Fruit fly (Drosophila melanogaster) whole organism, pupa: ENCODE results near the gene CG15742.

ENCODE experiments used
- CG10348 ChIP-seq: fragments of 200-800 bp; sonication (Bioruptor generic); IDR thresholded peaks from 2 replicates; pipeline ENCODE4 v1.3.6; 2022; ENCODE audit warnings: missing biosample characterization, missing genetic modification characterization
- CG12605 ChIP-seq: fragments of 200-800 bp; sonication (Bioruptor generic); IDR thresholded peaks from 2 replicates; pipeline ENCODE4 v1.3.6; 2022; ENCODE audit warnings: missing biosample characterization, missing genetic modification characterization
- CG13204 ChIP-seq: fragments of 200-800 bp; sonication (Bioruptor generic); optimal IDR thresholded peaks from 2 replicates; lab custom pipeline; 2018; ENCODE audit warnings: missing biosample characterization, mild to moderate bottlenecking, missing genetic modification characterization, moderate library complexity
- CG14655 ChIP-seq: fragments of 200-800 bp; sonication (Bioruptor generic); optimal IDR thresholded peaks from 3 replicates; lab custom pipeline; 2017; ENCODE audit warnings: mild to moderate bottlenecking, missing biosample characterization, missing genetic modification reagents, missing genetic modification characterization
- CG15710 ChIP-seq: fragments of 200-800 bp; sonication (Bioruptor generic); optimal IDR thresholded peaks from 2 replicates; lab custom pipeline; 2018; ENCODE audit warnings: missing biosample characterization, mild to moderate bottlenecking, missing genetic modification characterization, moderate library complexity
- CG17806 ChIP-seq: fragments of 200-800 bp; sonication (Bioruptor generic); optimal IDR thresholded peaks from 2 replicates; lab custom pipeline; 2018; ENCODE audit warnings: missing biosample characterization, mild to moderate bottlenecking, missing genetic modification characterization, moderate library complexity
- CG32121 ChIP-seq: fragments of 200-800 bp; sonication (Bioruptor generic); IDR thresholded peaks from 2 replicates; pipeline ENCODE4 v1.3.6; 2022; ENCODE audit warnings: missing biosample characterization, missing genetic modification characterization
- CG34367 ChIP-seq: fragments of 200-800 bp; sonication (Bioruptor generic); optimal IDR thresholded peaks from 2 replicates; lab custom pipeline; 2018; ENCODE audit warnings: missing biosample characterization, mild to moderate bottlenecking, missing genetic modification characterization
- CG4496 ChIP-seq: fragments of 200-800 bp; sonication (Bioruptor generic); IDR thresholded peaks from 3 replicates; pipeline ENCODE4 v1.3.6; 2022; ENCODE audit warnings: missing biosample characterization, missing genetic modification characterization
- CG8159 ChIP-seq: fragments of 200-800 bp; sonication (Bioruptor generic); optimal IDR thresholded peaks from 3 replicates; lab custom pipeline; 2018; ENCODE audit warnings: missing biosample characterization, mild to moderate bottlenecking, missing genetic modification characterization, moderate library complexity
- CG8301 ChIP-seq: fragments of 200-800 bp; sonication (Bioruptor generic); optimal IDR thresholded peaks from 2 replicates; lab custom pipeline; 2018; ENCODE audit warnings: missing biosample characterization, mild to moderate bottlenecking, missing genetic modification characterization
- CG9948 ChIP-seq: fragments of 200-800 bp; sonication (Bioruptor generic); optimal IDR thresholded peaks from 2 replicates; lab custom pipeline; 2018; ENCODE audit warnings: missing biosample characterization, mild to moderate bottlenecking, missing genetic modification characterization, moderate library complexity
- D1 ChIP-seq: fragments of 200-800 bp; sonication (Bioruptor generic); optimal IDR thresholded peaks from 2 replicates; lab custom pipeline; 2018; ENCODE audit warnings: missing biosample characterization, mild to moderate bottlenecking, missing genetic modification characterization, moderate library complexity
- EcR ChIP-seq: fragments of 200-800 bp; sonication (Bioruptor generic); optimal IDR thresholded peaks from 3 replicates; lab custom pipeline; 2019; ENCODE audit warnings: missing biosample characterization, missing genetic modification characterization, mild to moderate bottlenecking, moderate library complexity, missing genetic modification reagents
- Ets98B ChIP-seq: fragments of 200-800 bp; sonication (Bioruptor generic); IDR thresholded peaks from 2 replicates; pipeline ENCODE4 v1.3.6; 2022; ENCODE audit warnings: missing biosample characterization, missing genetic modification characterization
- Pif1A ChIP-seq: fragments of 200-800 bp; sonication (Bioruptor generic); optimal IDR thresholded peaks from 3 replicates; lab custom pipeline; 2016; ENCODE audit warnings: missing biosample characterization, missing genetic modification characterization
- Pif1B ChIP-seq: fragments of 200-800 bp; sonication (Bioruptor generic); optimal IDR thresholded peaks from 3 replicates; lab custom pipeline; 2016; ENCODE audit warnings: missing biosample characterization, missing genetic modification characterization
- Snoo ChIP-seq: fragments of 200-800 bp; sonication (Bioruptor generic); optimal IDR thresholded peaks from 3 replicates; lab custom pipeline; 2017; ENCODE audit warnings: missing biosample characterization, mild to moderate bottlenecking, missing genetic modification characterization, inconsistent platforms
- fd96Ca ChIP-seq: fragments of 200-800 bp; sonication (Bioruptor generic); IDR thresholded peaks from 3 replicates; pipeline ENCODE4 v1.3.6; 2022; ENCODE audit warnings: missing biosample characterization, missing genetic modification characterization
- gl ChIP-seq: fragments of 200-800 bp; sonication (Bioruptor generic); optimal IDR thresholded peaks from 2 replicates; lab custom pipeline; 2018; ENCODE audit warnings: missing biosample characterization, mild to moderate bottlenecking, missing genetic modification characterization
- rn ChIP-seq: fragments of 200-800 bp; sonication (Bioruptor generic); IDR thresholded peaks from 2 replicates; pipeline ENCODE4 v1.3.6; 2022; ENCODE audit warnings: missing biosample characterization, missing genetic modification characterization

Gene CG15742

dm6 chrX:13272676-13273233 lies 14.5 kb upstream of the CG15742 start:
- TF ChIP-seq CG8159 (tag; lab: Kevin White, UChicago) (no peak), CG34367 (tag; lab: Kevin White, UChicago) (no peak), CG14655 (GFP tag; lab: Kevin White, UChicago) (no peak), Pif1A (GFP tag; lab: Kevin White, UChicago) (no peak), CG17806 (tag; lab: Kevin White, UChicago) (no peak), CG15710 (tag; lab: Kevin White, UChicago) (no peak), CG32121 (GFP tag; lab: Robert Waterston, UW) (0 out of 2 replicates have a peak, but pooled peaks have one; percentile 30), gl (tag; lab: Kevin White, UChicago) (no peak)

DNA sequence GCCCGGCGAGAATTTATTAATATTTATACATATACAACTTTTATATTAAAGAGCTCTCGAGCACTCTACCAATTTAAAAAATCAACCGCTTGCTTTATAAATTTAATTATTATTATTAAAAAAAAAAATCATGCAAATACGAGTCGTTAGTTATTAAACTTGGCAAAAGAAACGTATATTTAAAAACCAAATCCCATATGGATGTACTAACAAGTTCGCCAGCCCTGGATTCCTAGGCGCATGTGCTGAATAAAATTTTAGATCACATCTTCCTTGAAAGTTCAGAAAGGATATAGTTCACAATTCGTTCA lies 417 bp upstream of the CG15742 start, which contains the start of gene comt:
Gene comt, plus strand, starts transcription at position 265 of the 311 bp plus-strand sequence.
- peak; percentile 30; the same call in 1 of the 2 replicates for TF ChIP-seq rn (GFP tag; lab: Robert Waterston, UW)
- TF ChIP-seq CG17806 (tag; lab: Kevin White, UChicago): peak; percentile 50
- TF ChIP-seq CG9948: peak; percentile 44
- peak; percentile 38 for TF ChIP-seq Snoo (tag; lab: Kevin White, UChicago)
- peak; percentile 46 for TF ChIP-seq Pif1B (GFP tag; lab: Kevin White, UChicago)
- TF ChIP-seq CG10348: no peak
- TF ChIP-seq CG12605 (GFP tag; lab: Robert Waterston, UW): 0 out of 2 replicates have a peak, but pooled peaks have one; percentile 55
- no peak for TF ChIP-seq CG13204
- TF ChIP-seq EcR: no peak
- peak; percentile 42 for TF ChIP-seq D1 (tag; lab: Kevin White, UChicago)
- TF ChIP-seq CG8159 (tag; lab: Kevin White, UChicago): no peak
- TF ChIP-seq gl (tag; lab: Kevin White, UChicago): no peak
- TF ChIP-seq CG8301: no peak
- peak; percentile 43 for TF ChIP-seq Ets98B (GFP tag; lab: Robert Waterston, UW)
- TF ChIP-seq CG14655 (GFP tag; lab: Kevin White, UChicago): no peak
- TF ChIP-seq CG34367 (tag; lab: Kevin White, UChicago): peak; percentile 23
- TF ChIP-seq Pif1A (GFP tag; lab: Kevin White, UChicago): no peak
- peak; percentile 57 for TF ChIP-seq CG15710 (tag; lab: Kevin White, UChicago)
- 0 out of 2 replicates have a peak, but pooled peaks have one; percentile 27 for TF ChIP-seq CG32121 (GFP tag; lab: Robert Waterston, UW)
- TF ChIP-seq fd96Ca (GFP tag; lab: Robert Waterston, UW): no peak
- TF ChIP-seq CG4496: peak; percentile 62; the same call in 2 of the 3 replicates
- TF ChIP-seq, all 21 proteins: peak for 12

DNA sequence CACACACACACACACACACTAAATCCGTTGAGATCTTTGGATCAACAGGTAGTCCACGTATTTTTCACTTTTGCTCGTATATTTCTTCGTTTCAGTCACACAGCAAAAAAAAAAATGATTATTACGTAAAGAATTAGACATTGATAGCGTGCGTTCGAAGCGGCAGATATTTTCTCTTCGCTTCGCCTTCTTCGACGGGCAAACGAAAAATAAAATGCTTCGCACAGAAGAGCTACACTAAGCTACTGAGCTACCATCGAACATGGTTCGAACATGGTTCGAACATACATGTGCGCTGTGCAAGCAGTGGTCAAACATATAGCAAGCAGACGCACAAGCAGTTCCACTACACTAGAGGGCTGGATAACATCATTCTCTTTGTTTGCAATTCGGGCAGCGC lies 1.3 kb downstream of the CG15742 start:
- TF ChIP-seq CG4496 (peak; percentile 59; the same call in 1 of the 3 replicates), CG10348 (no peak), CG12605 (GFP tag; lab: Robert Waterston, UW) (peak; percentile 53), Ets98B (GFP tag; lab: Robert Waterston, UW) (0 out of 2 replicates have a peak, but pooled peaks have one; percentile 25), CG8301 (no peak), CG32121 (GFP tag; lab: Robert Waterston, UW) (0 out of 2 replicates have a peak, but pooled peaks have one; percentile 10)
- TF ChIP-seq, all 21 proteins: peak for 4

DNA sequence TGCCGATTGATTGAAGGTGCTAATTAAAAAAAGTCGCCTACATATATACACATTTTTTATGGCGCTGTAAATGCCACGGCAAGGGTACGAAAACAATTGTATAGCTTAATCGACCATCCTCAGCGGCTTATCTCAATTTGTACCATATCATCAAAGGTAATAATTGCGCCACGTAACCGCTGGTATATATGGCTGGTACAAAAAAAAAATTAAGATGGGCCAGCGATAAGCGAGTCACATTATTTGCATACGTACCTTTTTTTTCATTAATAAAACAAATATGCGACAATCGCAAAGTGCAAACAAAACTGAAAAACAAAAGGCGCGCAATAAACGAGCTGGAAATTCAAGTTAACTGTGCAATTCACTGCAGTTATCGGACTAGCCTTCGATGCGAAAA lies 3.9 kb downstream of the CG15742 start:
- TF ChIP-seq CG32121 (GFP tag; lab: Robert Waterston, UW) (peak; percentile 31; the same call in 1 of the 2 replicates), CG8159 (tag; lab: Kevin White, UChicago) (peak; percentile 21), CG15710 (tag; lab: Kevin White, UChicago) (peak; percentile 24), gl (tag; lab: Kevin White, UChicago) (peak; percentile 52), CG17806 (tag; lab: Kevin White, UChicago) (no peak), Pif1A (GFP tag; lab: Kevin White, UChicago) (peak; percentile 32), CG4496 (0 out of 3 replicates have a peak, but pooled peaks have one; percentile 19), CG10348 (no peak), Snoo (tag; lab: Kevin White, UChicago) (peak; percentile 24), EcR (no peak), rn (GFP tag; lab: Robert Waterston, UW) (no peak), CG8301 (no peak), CG13204 (no peak), Pif1B (GFP tag; lab: Kevin White, UChicago) (peak; percentile 8)

DNA sequence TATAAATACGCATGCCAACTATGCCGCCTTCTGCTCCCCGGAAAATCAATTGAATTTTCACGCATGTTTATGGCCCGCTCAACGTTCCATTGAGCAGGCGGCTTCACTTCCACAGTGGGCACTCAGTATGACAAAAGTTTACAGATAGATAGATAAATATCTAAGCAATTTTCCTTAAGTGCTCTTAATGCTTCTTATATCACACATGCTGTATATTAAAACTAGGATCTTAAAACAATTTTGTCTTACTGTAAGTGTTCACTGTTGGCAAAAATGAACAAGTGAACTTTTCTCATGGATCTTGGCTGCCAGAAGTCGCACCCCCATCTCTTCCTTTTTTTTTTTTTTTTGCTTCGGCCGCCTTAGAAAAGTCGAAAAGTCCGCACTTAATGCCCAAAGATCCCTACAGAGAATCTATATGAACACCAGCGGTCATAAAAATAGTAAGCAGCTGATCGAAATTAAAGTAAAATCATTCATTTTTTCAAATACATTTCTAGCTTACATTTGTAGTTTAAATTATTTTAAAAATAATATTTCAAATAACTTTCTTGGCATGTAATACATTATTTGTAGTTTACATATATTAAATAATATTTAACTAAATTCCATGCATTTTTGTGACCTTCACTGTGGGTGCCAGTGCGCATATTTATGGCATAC lies 5.1 kb downstream of the CG15742 start:
- TF ChIP-seq CG14655 (GFP tag; lab: Kevin White, UChicago) (peak; percentile 50), CG32121 (GFP tag; lab: Robert Waterston, UW) (0 out of 2 replicates have a peak, but pooled peaks have one; percentile 20), CG4496 (peak; percentile 22; the same call in 1 of the 3 replicates), D1 (tag; lab: Kevin White, UChicago) (no peak), Pif1B (GFP tag; lab: Kevin White, UChicago) (no peak), CG9948 (no peak), CG13204 (no peak), CG12605 (GFP tag; lab: Robert Waterston, UW) (no peak), CG17806 (tag; lab: Kevin White, UChicago) (no peak), CG8159 (tag; lab: Kevin White, UChicago) (no peak), rn (GFP tag; lab: Robert Waterston, UW) (no peak), CG15710 (tag; lab: Kevin White, UChicago) (no peak), CG10348 (no peak), CG34367 (tag; lab: Kevin White, UChicago) (no peak), fd96Ca (GFP tag; lab: Robert Waterston, UW) (peak; percentile 48; the same call in 1 of the 3 replicates), Ets98B (GFP tag; lab: Robert Waterston, UW) (peak; percentile 52; the same call in 1 of the 2 replicates), Snoo (tag; lab: Kevin White, UChicago) (no peak), gl (tag; lab: Kevin White, UChicago) (no peak), Pif1A (GFP tag; lab: Kevin White, UChicago) (peak; percentile 30), EcR (no peak), CG8301 (peak; percentile 23)
- TF ChIP-seq, all 21 proteins: peak for 7
